Worm (Caenorhabditis elegans): ENCODE measurements around the gene W03A5.2.

ce11 chrIII:5427096-5427495 lies 21.3 kb downstream of the W03A5.2 start:
- TF ChIP-seq him-1 (tag; optimal IDR thresholded peaks at IDR 0.05) (no peak), dao-5 (tag; optimal IDR thresholded peaks at IDR 0.05) (no peak), W03F9.2 (tag; optimal IDR thresholded peaks at IDR 0.05) (no peak)

Data from whole organism, L4/young adult.